Fruit fly (Drosophila melanogaster) whole organism, embryonic: ENCODE data around the gene lilli.
A peak's percentile ranks its signal among the peaks of the same experiment; 100 is the strongest.

Experiments
- Asciz ChIP-seq: fragments of 200-800 bp; sonication (Bioruptor generic); optimal IDR thresholded peaks from 2 replicates; lab custom pipeline; 2017; ENCODE audit warnings: missing biosample characterization, mild to moderate bottlenecking, missing genetic modification characterization, missing genetic modification reagents
- Bgb ChIP-seq: fragments of 200-800 bp; sonication (Bioruptor generic); IDR thresholded peaks from 2 replicates; pipeline ENCODE4 v1.3.6; 2022; ENCODE audit warnings: missing biosample characterization, missing genetic modification characterization; ENCODE audit not compliant: partially characterized antibody
- C15 ChIP-seq: fragments of 200-800 bp; sonication (Bioruptor generic); IDR thresholded peaks from 3 replicates; pipeline ENCODE4 v1.3.6; 2022; ENCODE audit warnings: missing biosample characterization, missing genetic modification characterization
- CG10147 ChIP-seq: fragments of 200-800 bp; sonication (Bioruptor generic); optimal IDR thresholded peaks from 2 replicates; lab custom pipeline; 2019; ENCODE audit warnings: missing biosample characterization, mild to moderate bottlenecking, missing genetic modification characterization, moderate library complexity
- CG10462 ChIP-seq: fragments of 200-800 bp; sonication (Bioruptor generic); optimal IDR thresholded peaks from 2 replicates; lab custom pipeline; 2016; ENCODE audit warnings: missing biosample characterization, missing genetic modification characterization
- CG13624 ChIP-seq: fragments of 200-800 bp; sonication (Bioruptor generic); optimal IDR thresholded peaks from 2 replicates; lab custom pipeline; 2016; ENCODE audit warnings: missing biosample characterization, missing genetic modification characterization
- CG15073 ChIP-seq: fragments of 200-800 bp; sonication (Bioruptor generic); optimal IDR thresholded peaks from 2 replicates; lab custom pipeline; 2016; ENCODE audit warnings: missing biosample characterization, missing genetic modification characterization
- CG15514 ChIP-seq: fragments of 200-800 bp; sonication (Bioruptor generic); optimal IDR thresholded peaks from 3 replicates; lab custom pipeline; 2017; ENCODE audit warnings: missing biosample characterization, missing genetic modification characterization, mild to moderate bottlenecking, moderate library complexity, missing genetic modification reagents
- CG17802 ChIP-seq: fragments of 200-800 bp; sonication (Bioruptor generic); optimal IDR thresholded peaks from 2 replicates; lab custom pipeline; 2018; ENCODE audit warnings: missing biosample characterization, mild to moderate bottlenecking, missing genetic modification characterization, moderate library complexity
- CG18599 ChIP-seq: fragments of 200-800 bp; sonication (Bioruptor generic); optimal IDR thresholded peaks from 3 replicates; lab custom pipeline; 2017; ENCODE audit warnings: missing biosample characterization, missing genetic modification characterization, mild to moderate bottlenecking, moderate library complexity, missing genetic modification reagents
- CG2678 ChIP-seq: fragments of 200-800 bp; sonication (Bioruptor generic); optimal IDR thresholded peaks from 3 replicates; lab custom pipeline; 2019; ENCODE audit warnings: missing biosample characterization, mild to moderate bottlenecking, missing genetic modification characterization, moderate library complexity
- CG30020 ChIP-seq: fragments of 200-800 bp; optimal IDR thresholded peaks from 2 replicates; lab custom pipeline; 2019; ENCODE audit warnings: missing biosample characterization, mild to moderate bottlenecking, missing genetic modification characterization, moderate library complexity
- CG30403 ChIP-seq: fragments of 200-800 bp; sonication (Bioruptor generic); optimal IDR thresholded peaks from 3 replicates; lab custom pipeline; 2016; ENCODE audit warnings: missing biosample characterization, missing genetic modification characterization
- CG3065 ChIP-seq: fragments of 200-800 bp; sonication (Bioruptor generic); optimal IDR thresholded peaks from 2 replicates; lab custom pipeline; 2016; ENCODE audit warnings: missing biosample characterization, missing genetic modification characterization
- CG3847 ChIP-seq: fragments of 200-800 bp; sonication (Bioruptor generic); IDR thresholded peaks from 2 replicates; pipeline ENCODE4 v1.3.6; 2022; ENCODE audit warnings: missing biosample characterization, missing genetic modification characterization
- CG4820 ChIP-seq: fragments of 200-800 bp; sonication (Bioruptor generic); optimal IDR thresholded peaks from 3 replicates; lab custom pipeline; 2016; ENCODE audit warnings: missing biosample characterization, missing genetic modification characterization
- CG6254 ChIP-seq: fragments of 200-800 bp; sonication (Bioruptor generic); optimal IDR thresholded peaks from 3 replicates; lab custom pipeline; 2017; ENCODE audit warnings: mild to moderate bottlenecking, missing biosample characterization, missing genetic modification reagents, missing genetic modification characterization
- CG6765 ChIP-seq: fragments of 200-800 bp; sonication (Bioruptor generic); optimal IDR thresholded peaks from 3 replicates; lab custom pipeline; 2017; ENCODE audit warnings: missing biosample characterization, mild to moderate bottlenecking, missing genetic modification characterization
- CG7271 ChIP-seq: fragments of 200-800 bp; sonication (Bioruptor generic); optimal IDR thresholded peaks from 2 replicates; lab custom pipeline; 2018; ENCODE audit warnings: missing biosample characterization, mild to moderate bottlenecking, missing genetic modification characterization, moderate library complexity
- CG7357 ChIP-seq: fragments of 200-800 bp; sonication (Bioruptor generic); IDR thresholded peaks from 3 replicates; pipeline ENCODE4 v1.3.6; 2022; ENCODE audit warnings: missing biosample characterization, missing genetic modification characterization
- CG7372 ChIP-seq: fragments of 200-800 bp; sonication (Bioruptor generic); IDR thresholded peaks from 2 replicates; pipeline ENCODE4 v1.3.6; 2022; ENCODE audit warnings: missing biosample characterization, missing genetic modification characterization
- CG7745 ChIP-seq: fragments of 200-800 bp; sonication (Bioruptor generic); optimal IDR thresholded peaks from 2 replicates; lab custom pipeline; 2018; ENCODE audit warnings: missing biosample characterization, mild to moderate bottlenecking, missing genetic modification characterization, moderate library complexity
- CG8290 ChIP-seq, 3 experiments: fragments of 200-800 bp; sonication (Bioruptor generic); optimal IDR thresholded peaks; 2 replicates each; lab custom pipeline; 2016 to 2019; ENCODE audit warnings: missing biosample characterization in 3 of 3, missing genetic modification characterization in 3 of 3, mild to moderate bottlenecking in 2 of 3, moderate library complexity in 1 of 3
- CG8765 ChIP-seq: fragments of 200-800 bp; sonication (Bioruptor generic); IDR thresholded peaks from 2 replicates; pipeline ENCODE4 v1.3.6; 2022; ENCODE audit warnings: missing biosample characterization, missing genetic modification characterization
- CG8944 ChIP-seq: fragments of 200-800 bp; sonication (Bioruptor generic); optimal IDR thresholded peaks from 3 replicates; lab custom pipeline; 2016; ENCODE audit warnings: missing biosample characterization, missing genetic modification characterization
- CG9876 ChIP-seq: fragments of 200-800 bp; sonication (Bioruptor generic); optimal IDR thresholded peaks from 2 replicates; lab custom pipeline; 2016; ENCODE audit warnings: missing biosample characterization, missing genetic modification characterization
- D19B ChIP-seq: fragments of 200-800 bp; sonication (Bioruptor generic); optimal IDR thresholded peaks from 2 replicates; lab custom pipeline; 2017; ENCODE audit warnings: missing biosample characterization, mild to moderate bottlenecking, missing genetic modification characterization
- Dref ChIP-seq: fragments of 200-800 bp; sonication (Bioruptor generic); IDR thresholded peaks from 2 replicates; pipeline ENCODE4 v1.3.6; 2022; ENCODE audit warnings: missing biosample characterization, missing genetic modification characterization
- Ets97D ChIP-seq: fragments of 200-800 bp; sonication (Bioruptor generic); optimal IDR thresholded peaks from 3 replicates; lab custom pipeline; 2016; ENCODE audit warnings: missing biosample characterization, missing genetic modification characterization
- Fer1 ChIP-seq: fragments of 200-800 bp; sonication (Bioruptor generic); optimal IDR thresholded peaks from 2 replicates; lab custom pipeline; 2017; ENCODE audit warnings: missing biosample characterization, mild to moderate bottlenecking, missing genetic modification characterization
- Hey ChIP-seq: fragments of 200-800 bp; sonication (Bioruptor generic); optimal IDR thresholded peaks from 3 replicates; lab custom pipeline; 2018; ENCODE audit warnings: missing biosample characterization, mild to moderate bottlenecking, missing genetic modification characterization
- Hmr ChIP-seq: fragments of 200-800 bp; sonication (Bioruptor generic); optimal IDR thresholded peaks from 3 replicates; lab custom pipeline; 2017; ENCODE audit warnings: mild to moderate bottlenecking, missing biosample characterization, missing genetic modification reagents, missing genetic modification characterization
- Hr39 ChIP-seq: fragments of >200 bp; optimal IDR thresholded peaks from 2 replicates; lab custom pipeline; 2017
- Hsf ChIP-seq: fragments of 200-800 bp; sonication (Bioruptor generic); optimal IDR thresholded peaks from 3 replicates; lab custom pipeline; 2016; ENCODE audit warnings: missing biosample characterization, missing genetic modification characterization
- Sox102F ChIP-seq: fragments of 200-800 bp; sonication (Bioruptor generic); optimal IDR thresholded peaks from 2 replicates; lab custom pipeline; 2018; ENCODE audit warnings: missing biosample characterization, mild to moderate bottlenecking, missing genetic modification characterization, moderate library complexity
- ap ChIP-seq: fragments of 200-800 bp; sonication (Bioruptor generic); IDR thresholded peaks from 2 replicates; pipeline ENCODE4 v1.3.6; 2022; ENCODE audit warnings: missing biosample characterization, missing genetic modification characterization
- bowl ChIP-seq: fragments of 200-800 bp; sonication (Bioruptor generic); IDR thresholded peaks from 2 replicates; pipeline ENCODE4 v1.3.6; 2022; ENCODE audit warnings: missing biosample characterization, missing genetic modification characterization
- cad ChIP-seq: fragments of >200 bp; optimal IDR thresholded peaks from 2 replicates; lab custom pipeline; 2017; ENCODE audit warnings: missing biosample characterization, missing genetic modification characterization
- corto ChIP-seq: fragments of 200-800 bp; sonication (Bioruptor generic); optimal IDR thresholded peaks from 2 replicates; lab custom pipeline; 2016; ENCODE audit warnings: missing biosample characterization, mild to moderate bottlenecking, missing genetic modification characterization, moderate library complexity
- crp ChIP-seq, 2 experiments: fragments of 200-800 bp; sonication (Bioruptor generic); optimal IDR thresholded peaks; 2 replicates in 1 of 2; 3 replicates in 1 of 2; lab custom pipeline; 2017; ENCODE audit warnings: missing biosample characterization in 2 of 2, missing genetic modification characterization in 2 of 2, mild to moderate bottlenecking in 1 of 2, moderate library complexity in 1 of 2
- danr ChIP-seq: fragments of 200-800 bp; sonication (Bioruptor generic); IDR thresholded peaks from 2 replicates; pipeline ENCODE4 v1.3.6; 2022; ENCODE audit warnings: missing biosample characterization, missing genetic modification characterization
- ems ChIP-seq: fragments of 200-800 bp; sonication (Bioruptor generic); optimal IDR thresholded peaks from 3 replicates; lab custom pipeline; 2016; ENCODE audit warnings: missing biosample characterization, missing genetic modification characterization
- en ChIP-seq: fragments of 200-800 bp; sonication (Bioruptor generic); optimal IDR thresholded peaks from 2 replicates; lab custom pipeline; 2016; ENCODE audit warnings: missing biosample characterization, missing genetic modification characterization
- eve ChIP-seq, 2 experiments: fragments of >200 bp; optimal IDR thresholded peaks; 2 replicates each; lab custom pipeline; 2017; ENCODE audit warnings: missing biosample characterization in 2 of 2, missing genetic modification characterization in 2 of 2
- hbn ChIP-seq: fragments of 200-800 bp; sonication (Bioruptor generic); IDR thresholded peaks from 2 replicates; pipeline ENCODE4 v1.3.6; 2022; ENCODE audit warnings: missing biosample characterization, missing genetic modification characterization; ENCODE audit not compliant: partially characterized antibody
- lov ChIP-seq, 2 experiments: fragments of 200-800 bp in 1 of 2; fragments of >200 bp in 1 of 2; sonication (Bioruptor generic) in 1 of 2; IDR thresholded peaks in 1 of 2; optimal IDR thresholded peaks in 1 of 2; 2 replicates in 1 of 2; 3 replicates in 1 of 2; pipeline versions ENCODE4 v1.3.6 to Lab custom; 2017 to 2022; ENCODE audit warnings: missing biosample characterization in 1 of 2, missing genetic modification characterization in 1 of 2
- onecut ChIP-seq: fragments of 200-800 bp; sonication (Bioruptor generic); IDR thresholded peaks from 2 replicates; pipeline ENCODE4 v1.3.6; 2022; ENCODE audit warnings: missing biosample characterization, missing genetic modification characterization
- shn ChIP-seq: fragments of 200-800 bp; sonication (Bioruptor generic); optimal IDR thresholded peaks from 3 replicates; lab custom pipeline; 2016; ENCODE audit warnings: missing biosample characterization, missing genetic modification characterization
- sqz ChIP-seq: fragments of 200-800 bp; sonication (Bioruptor generic); optimal IDR thresholded peaks from 3 replicates; lab custom pipeline; 2018; ENCODE audit warnings: missing biosample characterization, mild to moderate bottlenecking, missing genetic modification characterization
- twi ChIP-seq: fragments of 200-800 bp; optimal IDR thresholded peaks from 2 replicates; lab custom pipeline; 2019; ENCODE audit warnings: missing biosample characterization, mild to moderate bottlenecking, missing genetic modification characterization, moderate library complexity
- zf30C ChIP-seq: fragments of 200-800 bp; sonication (Bioruptor generic); optimal IDR thresholded peaks from 3 replicates; lab custom pipeline; 2018; ENCODE audit warnings: missing biosample characterization, mild to moderate bottlenecking, missing genetic modification characterization

lilli gene

DNA sequence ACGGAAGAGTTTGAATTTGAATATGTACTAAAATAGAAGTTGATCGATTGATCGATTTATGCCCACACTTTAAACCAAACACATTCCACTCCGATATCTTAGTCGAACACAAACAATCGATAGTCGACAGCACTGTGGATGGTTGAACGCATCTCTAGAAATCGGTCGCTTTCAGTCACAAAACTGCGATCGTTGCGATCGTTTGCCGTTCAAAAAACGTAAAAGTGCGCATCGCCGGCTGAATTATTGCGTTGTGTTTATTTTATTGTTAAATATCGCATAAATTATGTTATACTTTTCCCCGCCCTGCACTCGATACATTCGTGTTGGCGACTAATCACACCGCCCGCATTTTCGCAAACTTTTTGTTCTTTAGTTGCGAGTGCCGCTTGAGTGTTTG is 113.4 kb downstream of the lilli start, which contains the start of gene Ccdc85 (continued):
- TF ChIP-seq CG17802 (tag; lab: Kevin White, UChicago) (peak; percentile 6), cad (GFP tag; lab: Kevin White, UChicago) (no peak), CG8765 (GFP tag; lab: Robert Waterston, UW) (no peak), hbn (GFP tag; lab: Robert Waterston, UW) (peak; percentile 95), CG3847 (0 out of 2 replicates have a peak, but pooled peaks have one; percentile 28), C15 (GFP tag; lab: Robert Waterston, UW) (no peak), CG15514 (GFP tag; lab: Kevin White, UChicago) (peak; percentile 64), CG10147 (GFP tag; lab: Kevin White, UChicago) (no peak), CG6765 (GFP tag; lab: Kevin White, UChicago) (no peak), Asciz (no peak), bowl (GFP tag; lab: Robert Waterston, UW) (no peak), lov (optimal IDR thresholded peaks at IDR 0.05; lab: Kevin White, UChicago) (no peak), lov (GFP tag; IDR thresholded peaks at IDR 0.05; lab: Robert Waterston, UW) (0 out of 3 replicates have a peak, but pooled peaks have one; percentile 26), Hey (tag; lab: Kevin White, UChicago) (no peak), onecut (GFP tag; lab: Robert Waterston, UW) (peak; percentile 10; the same call in 1 of the 2 replicates), sqz (GFP tag; lab: Kevin White, UChicago) (no peak), Sox102F (GFP tag; lab: Kevin White, UChicago) (no peak), Hr39 (lab: Kevin White, UChicago) (no peak), Hsf (GFP tag; lab: Kevin White, UChicago) (peak; percentile 22), Bgb (GFP tag; lab: Robert Waterston, UW) (peak; percentile 98), CG10462 (GFP tag; lab: Kevin White, UChicago) (no peak), CG18599 (GFP tag; lab: Kevin White, UChicago) (no peak), CG15073 (GFP tag; lab: Kevin White, UChicago) (no peak), CG30403 (GFP tag; lab: Kevin White, UChicago) (no peak), corto (GFP tag; lab: Kevin White, UChicago) (no peak), crp (GFP tag; optimal IDR thresholded peaks at IDR 0.05; lab: Kevin White, UChicago) (no peak), CG4820 (GFP tag; lab: Kevin White, UChicago) (no peak), CG7357 (GFP tag; lab: Robert Waterston, UW) (no peak), CG8290 (GFP tag; optimal IDR thresholded peaks at IDR 0.05; lab: Kevin White, UChicago) (peak; percentile 40), CG8290 (tag; optimal IDR thresholded peaks at IDR 0.05; lab: Kevin White, UChicago) (no peak), CG7271 (no peak), CG30020 (tag; lab: Kevin White, UChicago) (peak; percentile 10), danr (GFP tag; lab: Robert Waterston, UW) (no peak), ems (GFP tag; lab: Kevin White, UChicago) (no peak), CG2678 (tag; lab: Kevin White, UChicago) (no peak), CG9876 (GFP tag; lab: Kevin White, UChicago) (no peak), ap (GFP tag; lab: Robert Waterston, UW) (no peak), CG8944 (GFP tag; lab: Kevin White, UChicago) (no peak), CG6254 (GFP tag; lab: Kevin White, UChicago) (no peak), CG13624 (peak; percentile 55), Hmr (GFP tag; lab: Kevin White, UChicago) (no peak), Ets97D (GFP tag; lab: Kevin White, UChicago) (peak; percentile 58), D19B (no peak), zf30C (GFP tag; lab: Kevin White, UChicago) (no peak), twi (tag; lab: Kevin White, UChicago) (no peak), en (GFP tag; lab: Kevin White, UChicago) (no peak), shn (GFP tag; lab: Kevin White, UChicago) (no peak), CG7372 (no peak), CG3065 (GFP tag; lab: Kevin White, UChicago) (no peak), Dref (GFP tag; lab: Robert Waterston, UW) (peak; percentile 98), Fer1 (peak; percentile 28), eve (GFP tag; optimal IDR thresholded peaks at IDR 0.05; lab: Kevin White, UChicago) (no peak), CG7745 (tag; lab: Kevin White, UChicago) (no peak)
